Fruit fly (Drosophila melanogaster) whole organism, embryonic: Measurements from ENCODE around the gene NC2beta.

ENCODE experiments used
- Blimp-1 ChIP-seq: fragments of 200-800 bp; sonication (Bioruptor generic); optimal IDR thresholded peaks from 3 replicates; lab custom pipeline; 2018; ENCODE audit warnings: missing biosample characterization, missing genetic modification characterization, mild to moderate bottlenecking, moderate library complexity, missing genetic modification reagents
- CG10366 ChIP-seq: fragments of 200-800 bp; sonication (Bioruptor generic); IDR thresholded peaks from 2 replicates; pipeline ENCODE4 v1.3.6; 2022; ENCODE audit warnings: missing biosample characterization, missing genetic modification characterization
- CG10431 ChIP-seq: fragments of 200-800 bp; sonication (Bioruptor generic); optimal IDR thresholded peaks from 3 replicates; lab custom pipeline; 2018; ENCODE audit warnings: missing biosample characterization, mild to moderate bottlenecking, missing genetic modification characterization
- CG11723 ChIP-seq: fragments of 200-800 bp; sonication (Bioruptor generic); optimal IDR thresholded peaks from 2 replicates; lab custom pipeline; 2017; ENCODE audit warnings: missing biosample characterization, mild to moderate bottlenecking, missing genetic modification characterization
- CG12071 ChIP-seq: fragments of 200-800 bp; sonication (Bioruptor generic); optimal IDR thresholded peaks from 3 replicates; lab custom pipeline; 2018; ENCODE audit warnings: missing biosample characterization, mild to moderate bottlenecking, missing genetic modification characterization
- CG12155 ChIP-seq: fragments of 200-800 bp; sonication (Bioruptor generic); optimal IDR thresholded peaks from 3 replicates; lab custom pipeline; 2016; ENCODE audit warnings: missing biosample characterization, missing genetic modification characterization
- CG12744 ChIP-seq: fragments of 200-800 bp; sonication (Bioruptor generic); optimal IDR thresholded peaks from 2 replicates; lab custom pipeline; 2016; ENCODE audit warnings: missing biosample characterization, missing genetic modification characterization
- CG13424 ChIP-seq: fragments of 200-800 bp; sonication (Bioruptor generic); optimal IDR thresholded peaks from 2 replicates; lab custom pipeline; 2019; ENCODE audit warnings: missing biosample characterization, mild to moderate bottlenecking, missing genetic modification characterization, moderate library complexity
- CG14050 ChIP-seq: fragments of 200-800 bp; sonication (Bioruptor generic); IDR thresholded peaks from 3 replicates; pipeline ENCODE4 v1.3.6; 2022; ENCODE audit warnings: missing biosample characterization, missing genetic modification characterization
- CG14965 ChIP-seq: fragments of 200-800 bp; sonication (Bioruptor generic); optimal IDR thresholded peaks from 2 replicates; lab custom pipeline; 2016; ENCODE audit warnings: missing biosample characterization, missing genetic modification characterization, borderline replicate concordance
- CG16779 ChIP-seq: fragments of 200-800 bp; sonication (Bioruptor generic); IDR thresholded peaks from 2 replicates; pipeline ENCODE4 v1.3.6; 2022; ENCODE audit warnings: missing biosample characterization, missing genetic modification characterization
- CG17385 ChIP-seq: fragments of 200-800 bp; sonication (Bioruptor generic); optimal IDR thresholded peaks from 3 replicates; lab custom pipeline; 2018; ENCODE audit warnings: missing biosample characterization, mild to moderate bottlenecking, missing genetic modification characterization
- CG4404 ChIP-seq: fragments of 200-800 bp; sonication (Bioruptor generic); IDR thresholded peaks from 2 replicates; pipeline ENCODE4 v1.3.6; 2022; ENCODE audit warnings: missing biosample characterization, missing genetic modification characterization
- CG4617 ChIP-seq: fragments of 200-800 bp; sonication (Bioruptor generic); optimal IDR thresholded peaks from 3 replicates; lab custom pipeline; 2016; ENCODE audit warnings: missing biosample characterization, missing genetic modification characterization, borderline replicate concordance
- CG6272 ChIP-seq: fragments of 200-800 bp; sonication (Bioruptor generic); IDR thresholded peaks from 2 replicates; pipeline ENCODE4 v1.3.6; 2022; ENCODE audit warnings: missing biosample characterization, missing genetic modification characterization
- CG6689 ChIP-seq: fragments of 200-800 bp; sonication (Bioruptor generic); IDR thresholded peaks from 2 replicates; pipeline ENCODE4 v1.3.6; 2022; ENCODE audit warnings: missing biosample characterization, missing genetic modification characterization
- CG6854 ChIP-seq: fragments of 200-800 bp; sonication (Bioruptor generic); optimal IDR thresholded peaks from 3 replicates; lab custom pipeline; 2017; ENCODE audit warnings: missing biosample characterization, mild to moderate bottlenecking, missing genetic modification characterization
- CG7987 ChIP-seq: fragments of 200-800 bp; sonication (Bioruptor generic); optimal IDR thresholded peaks from 2 replicates; lab custom pipeline; 2018; ENCODE audit warnings: missing biosample characterization, mild to moderate bottlenecking, missing genetic modification characterization, moderate library complexity
- CG8089 ChIP-seq: fragments of 200-800 bp; sonication (Bioruptor generic); optimal IDR thresholded peaks from 3 replicates; lab custom pipeline; 2016; ENCODE audit warnings: missing biosample characterization, missing genetic modification characterization
- CG8765 ChIP-seq: fragments of 200-800 bp; sonication (Bioruptor generic); IDR thresholded peaks from 2 replicates; pipeline ENCODE4 v1.3.6; 2022; ENCODE audit warnings: missing biosample characterization, missing genetic modification characterization
- D19A ChIP-seq: fragments of 200-800 bp; optimal IDR thresholded peaks from 3 replicates; lab custom pipeline; 2019; ENCODE audit warnings: missing biosample characterization, mild to moderate bottlenecking, missing genetic modification characterization, moderate library complexity
- Dad ChIP-seq: fragments of 200-800 bp; sonication (Bioruptor generic); optimal IDR thresholded peaks from 3 replicates; lab custom pipeline; 2016; ENCODE audit warnings: missing biosample characterization, missing genetic modification characterization
- Drgx ChIP-seq: fragments of 200-800 bp; sonication (Bioruptor generic); IDR thresholded peaks from 2 replicates; pipeline ENCODE4 v1.3.6; 2022; ENCODE audit warnings: missing biosample characterization, missing genetic modification characterization
- Fer3 ChIP-seq: fragments of 200-800 bp; sonication (Bioruptor generic); optimal IDR thresholded peaks from 2 replicates; lab custom pipeline; 2018; ENCODE audit warnings: missing biosample characterization, mild to moderate bottlenecking, missing genetic modification characterization, moderate library complexity
- H15 ChIP-seq: fragments of 200-800 bp; sonication (Bioruptor generic); IDR thresholded peaks from 3 replicates; pipeline ENCODE4 v1.3.6; 2022; ENCODE audit warnings: missing biosample characterization, missing genetic modification characterization
- Oaz ChIP-seq: fragments of 200-800 bp; sonication (Bioruptor generic); IDR thresholded peaks from 2 replicates; pipeline ENCODE4 v1.3.6; 2022; ENCODE audit warnings: missing biosample characterization, missing genetic modification characterization
- Sin3A ChIP-seq: fragments of >200 bp; optimal IDR thresholded peaks from 2 replicates; lab custom pipeline; 2018
- Sox100B ChIP-seq: fragments of 200-800 bp; sonication (Bioruptor generic); optimal IDR thresholded peaks from 3 replicates; lab custom pipeline; 2018; ENCODE audit warnings: missing biosample characterization, mild to moderate bottlenecking, missing genetic modification characterization
- Sry-β ChIP-seq: fragments of 200-800 bp; sonication (Bioruptor generic); optimal IDR thresholded peaks from 2 replicates; lab custom pipeline; 2018; ENCODE audit warnings: missing biosample characterization, mild to moderate bottlenecking, missing genetic modification characterization, moderate library complexity
- Xrp1 ChIP-seq: fragments of 200-800 bp; sonication (Bioruptor generic); IDR thresholded peaks from 2 replicates; pipeline ENCODE4 v1.3.6; 2022; ENCODE audit warnings: missing biosample characterization, missing genetic modification characterization
- amos ChIP-seq: fragments of 200-800 bp; sonication (Bioruptor generic); IDR thresholded peaks from 2 replicates; pipeline ENCODE4 v1.3.6; 2022; ENCODE audit warnings: missing biosample characterization, missing genetic modification characterization; ENCODE audit not compliant: partially characterized antibody
- cato ChIP-seq: fragments of 200-800 bp; sonication (Bioruptor generic); optimal IDR thresholded peaks from 2 replicates; lab custom pipeline; 2016; ENCODE audit warnings: missing biosample characterization, missing genetic modification characterization, borderline replicate concordance
- dysf ChIP-seq: fragments of 200-800 bp; sonication (Bioruptor generic); IDR thresholded peaks from 3 replicates; pipeline ENCODE4 v1.3.6; 2022; ENCODE audit warnings: missing biosample characterization, missing genetic modification characterization
- gem ChIP-seq: fragments of 200-800 bp; sonication (Bioruptor generic); optimal IDR thresholded peaks from 2 replicates; lab custom pipeline; 2019; ENCODE audit warnings: missing biosample characterization, mild to moderate bottlenecking, missing genetic modification characterization, moderate library complexity
- insv ChIP-seq, 2 experiments: fragments of 200-800 bp; sonication (Bioruptor generic); optimal IDR thresholded peaks; 3 replicates each; lab custom pipeline; 2016 to 2018; ENCODE audit warnings: missing biosample characterization in 2 of 2, missing genetic modification characterization in 2 of 2
- kay ChIP-seq: fragments of 200-800 bp; sonication (Bioruptor generic); optimal IDR thresholded peaks from 2 replicates; lab custom pipeline; 2016; ENCODE audit warnings: missing biosample characterization, missing genetic modification characterization
- nerfin-2 ChIP-seq: fragments of 200-800 bp; sonication (Bioruptor generic); IDR thresholded peaks from 2 replicates; pipeline ENCODE4 v1.3.6; 2022; ENCODE audit warnings: missing biosample characterization, missing genetic modification characterization; ENCODE audit not compliant: partially characterized antibody
- pita ChIP-seq: fragments of 200-800 bp; sonication (Bioruptor generic); optimal IDR thresholded peaks from 2 replicates; lab custom pipeline; 2017; ENCODE audit warnings: missing biosample characterization, mild to moderate bottlenecking, missing genetic modification characterization
- repo ChIP-seq: fragments of 200-800 bp; sonication (Bioruptor generic); optimal IDR thresholded peaks from 2 replicates; lab custom pipeline; 2016; ENCODE audit warnings: missing biosample characterization, missing genetic modification characterization
- run ChIP-seq: fragments of 200-800 bp; sonication (Bioruptor generic); optimal IDR thresholded peaks from 3 replicates; lab custom pipeline; 2018; ENCODE audit warnings: missing biosample characterization, mild to moderate bottlenecking, missing genetic modification characterization
- schlank ChIP-seq: fragments of 200-800 bp; sonication (Bioruptor generic); optimal IDR thresholded peaks from 2 replicates; lab custom pipeline; 2018; ENCODE audit warnings: missing biosample characterization, mild to moderate bottlenecking, missing genetic modification characterization
- sim ChIP-seq: fragments of 200-800 bp; sonication (Bioruptor generic); IDR thresholded peaks from 2 replicates; pipeline ENCODE4 v1.3.6; 2022; ENCODE audit warnings: missing biosample characterization, missing genetic modification characterization
- sisA ChIP-seq: fragments of 200-800 bp; sonication (Bioruptor generic); IDR thresholded peaks from 2 replicates; pipeline ENCODE4 v1.3.6; 2022; ENCODE audit warnings: missing biosample characterization, missing genetic modification characterization
- slou ChIP-seq: fragments of 200-800 bp; sonication (Bioruptor generic); optimal IDR thresholded peaks from 3 replicates; lab custom pipeline; 2016; ENCODE audit warnings: missing biosample characterization, missing genetic modification characterization
- so ChIP-seq: fragments of 200-800 bp; sonication (Bioruptor generic); IDR thresholded peaks from 3 replicates; pipeline ENCODE4 v1.3.6; 2022; ENCODE audit warnings: missing biosample characterization, missing genetic modification characterization
- sug ChIP-seq: fragments of 200-800 bp; optimal IDR thresholded peaks from 2 replicates; lab custom pipeline; 2019; ENCODE audit warnings: missing biosample characterization, mild to moderate bottlenecking, missing genetic modification characterization, moderate library complexity
- trem ChIP-seq: fragments of 200-800 bp; optimal IDR thresholded peaks from 3 replicates; lab custom pipeline; 2019; ENCODE audit warnings: missing biosample characterization, mild to moderate bottlenecking, missing genetic modification characterization, moderate library complexity
- unpg ChIP-seq: fragments of 200-800 bp; sonication (Bioruptor generic); optimal IDR thresholded peaks from 3 replicates; lab custom pipeline; 2018; ENCODE audit warnings: missing biosample characterization, mild to moderate bottlenecking, missing genetic modification characterization, moderate library complexity
- usp ChIP-seq: fragments of >200 bp; optimal IDR thresholded peaks from 2 replicates; lab custom pipeline; 2017; ENCODE audit warnings: missing biosample characterization, missing genetic modification characterization

Gene NC2beta

DNA sequence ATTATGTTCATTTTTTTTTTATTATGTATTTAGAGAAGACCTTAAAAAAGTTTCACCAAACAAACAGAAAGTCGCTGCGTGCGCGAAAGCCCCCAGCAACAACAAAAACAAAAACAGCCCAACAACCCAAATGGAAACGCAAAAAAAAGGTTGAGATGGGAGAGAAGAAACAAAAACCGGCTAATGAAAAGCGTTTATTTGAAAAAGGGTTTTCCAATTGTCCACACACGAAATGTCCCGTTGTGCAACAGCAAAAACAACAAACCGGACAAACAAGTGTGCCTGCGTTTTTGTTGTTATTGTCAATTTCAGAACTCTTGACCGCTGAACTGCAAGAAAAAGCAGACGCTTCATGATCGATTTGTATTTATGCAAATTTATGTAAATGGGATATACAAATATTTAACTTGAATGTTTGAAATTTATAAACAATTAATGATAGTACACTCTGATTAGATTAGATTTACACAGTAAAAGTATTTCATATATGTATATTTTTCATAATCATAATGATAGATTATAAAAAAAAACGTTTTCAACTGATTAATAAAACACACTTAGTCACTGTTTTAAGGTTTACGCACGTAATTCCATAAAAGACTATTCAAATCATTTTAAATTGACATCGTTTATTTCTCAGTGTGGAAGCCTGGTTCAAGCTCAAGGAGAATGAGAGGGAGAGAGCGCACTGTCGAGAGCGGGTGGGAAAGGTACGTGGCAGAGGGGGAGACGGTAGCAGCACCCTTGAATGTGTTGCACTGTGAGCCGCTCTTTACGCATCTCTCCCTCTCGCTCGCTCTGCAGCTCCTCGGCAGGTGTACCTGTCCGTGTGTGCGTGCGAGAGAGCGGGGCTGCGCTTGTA is 49.0 kb downstream of the NC2beta start (continued):
- TF ChIP-seq sug (tag; lab: Kevin White, UChicago), result peak; percentile 6
- TF ChIP-seq Drgx, result peak; percentile 82
- TF ChIP-seq CG6689, result peak; percentile 87
- peak; percentile 41 for TF ChIP-seq CG12155
- TF ChIP-seq dysf (GFP tag; lab: Robert Waterston, UW), result peak; percentile 78; the same call in 2 of the 3 replicates
- TF ChIP-seq schlank, result no peak
- TF ChIP-seq nerfin-2 (GFP tag; lab: Robert Waterston, UW), result no peak
- TF ChIP-seq CG7987 (GFP tag; lab: Kevin White, UChicago), result peak; percentile 54
- TF ChIP-seq CG6854 (GFP tag; lab: Kevin White, UChicago), result peak; percentile 65
- TF ChIP-seq Xrp1 (GFP tag; lab: Robert Waterston, UW), result peak; percentile 86
- TF ChIP-seq CG10431 (GFP tag; lab: Kevin White, UChicago), result no peak
- no peak for TF ChIP-seq Sin3A (lab: Kevin White, UChicago)
- peak; percentile 77 for TF ChIP-seq sisA (GFP tag; lab: Robert Waterston, UW)
- 0 out of 2 replicates have a peak, but pooled peaks have one; percentile 43 for TF ChIP-seq Oaz (GFP tag; lab: Robert Waterston, UW)
- TF ChIP-seq CG16779 (GFP tag; lab: Robert Waterston, UW), result no peak
- peak; percentile 58 for TF ChIP-seq Fer3 (tag; lab: Kevin White, UChicago)
- peak; percentile 77 for TF ChIP-seq unpg (GFP tag; lab: Kevin White, UChicago)
- TF ChIP-seq so (GFP tag; lab: Robert Waterston, UW), result 0 out of 3 replicates have a peak, but pooled peaks have one; percentile 47
- TF ChIP-seq Dad (GFP tag; lab: Kevin White, UChicago), result no peak
- no peak; the same call in 1 of the 2 replicates for TF ChIP-seq sim (GFP tag; lab: Robert Waterston, UW)
- no peak for TF ChIP-seq CG8089 (GFP tag; lab: Kevin White, UChicago)
- peak; percentile 47; the same call in 1 of the 2 replicates for TF ChIP-seq CG8765 (GFP tag; lab: Robert Waterston, UW)
- no peak for TF ChIP-seq usp
- peak; percentile 37 for TF ChIP-seq kay (GFP tag; lab: Kevin White, UChicago)
- peak; percentile 32; the same call in 1 of the 2 replicates for TF ChIP-seq CG10366
- TF ChIP-seq trem (tag; lab: Kevin White, UChicago), result peak; percentile 57
- TF ChIP-seq CG14050 (GFP tag; lab: Robert Waterston, UW), result peak; percentile 69
- peak; percentile 14 for TF ChIP-seq slou (GFP tag; lab: Kevin White, UChicago)
- TF ChIP-seq H15 (GFP tag; lab: Robert Waterston, UW), result peak; percentile 63; the same call in 2 of the 3 replicates
- peak; percentile 82 for TF ChIP-seq Blimp-1
- TF ChIP-seq run (tag; lab: Kevin White, UChicago), result peak; percentile 36
- TF ChIP-seq CG14965 (GFP tag; lab: Kevin White, UChicago), result no peak
- no peak for TF ChIP-seq insv (GFP tag; optimal IDR thresholded peaks at IDR 0.05; lab: Kevin White, UChicago)
- peak; percentile 68 for TF ChIP-seq CG11723 (GFP tag; lab: Kevin White, UChicago)
- TF ChIP-seq D19A, result peak; percentile 71
- peak; percentile 68 for TF ChIP-seq CG17385
- TF ChIP-seq CG12071 (GFP tag; lab: Kevin White, UChicago), result peak; percentile 11
- TF ChIP-seq CG4404, result peak; percentile 58
- no peak for TF ChIP-seq repo (GFP tag; lab: Kevin White, UChicago)
- peak; percentile 80 for TF ChIP-seq Sox100B (GFP tag; lab: Kevin White, UChicago)
- TF ChIP-seq pita (GFP tag; lab: Kevin White, UChicago), result no peak
- no peak for TF ChIP-seq CG12744 (GFP tag; lab: Kevin White, UChicago)
- TF ChIP-seq gem (tag; lab: Kevin White, UChicago), result peak; percentile 88
- peak; percentile 72 for TF ChIP-seq CG13424 (tag; lab: Kevin White, UChicago)
- TF ChIP-seq amos (GFP tag; lab: Robert Waterston, UW), result no peak
- TF ChIP-seq CG6272 (GFP tag; lab: Robert Waterston, UW), result no peak
- peak; percentile 13 for TF ChIP-seq CG4617
- peak; percentile 53 for TF ChIP-seq cato
- peak; percentile 21 for TF ChIP-seq Sry-β (GFP tag; lab: Kevin White, UChicago)
